Worm (Caenorhabditis elegans) whole organism, L3 larva: ENCODE results near the gene affl-1.

ENCODE experiments used
- aly-2 ChIP-seq: fragments of 150-350 bp; optimal IDR thresholded peaks from 2 replicates; lab custom pipeline; 2014; ENCODE audit warnings: missing biosample characterization, missing genetic modification characterization
- ama-1 ChIP-seq: fragments of 150-350 bp; optimal IDR thresholded peaks from 2 replicates; lab custom pipeline; 2018
- egl-27 ChIP-seq: sonication (generic microtip); optimal IDR thresholded peaks from 4 replicates; lab custom pipeline; 2017; ENCODE audit warnings: missing biosample characterization, missing genetic modification reagents, missing genetic modification characterization
- egl-5 ChIP-seq: fragments of 150-350 bp; optimal IDR thresholded peaks from 2 replicates; lab custom pipeline; 2017; ENCODE audit warnings: missing biosample characterization, missing genetic modification reagents, missing genetic modification characterization, inconsistent platforms
- elt-3 ChIP-seq, 3 experiments: fragments of 150-350 bp in 1 of 3; sonication (generic microtip) in 2 of 3; optimal IDR thresholded peaks; 2 replicates in 2 of 3; 4 replicates in 1 of 3; lab custom pipeline; 2014 to 2017; ENCODE audit warnings: missing biosample characterization in 3 of 3, missing genetic modification characterization in 3 of 3
- hmg-11 ChIP-seq: sonication (generic microtip); optimal IDR thresholded peaks from 2 replicates; lab custom pipeline; 2016; ENCODE audit warnings: missing genetic modification characterization, missing compliant biosample characterization
- lin-39 ChIP-seq: fragments of 150-350 bp; optimal IDR thresholded peaks from 2 replicates; lab custom pipeline; 2018; ENCODE audit warnings: missing biosample characterization, missing genetic modification reagents, missing genetic modification characterization
- mdl-1 ChIP-seq: fragments of 150-350 bp; optimal IDR thresholded peaks from 2 replicates; lab custom pipeline; 2014; ENCODE audit warnings: missing biosample characterization, missing genetic modification characterization
- nhr-11 ChIP-seq: fragments of 150-350 bp; optimal IDR thresholded peaks from 2 replicates; lab custom pipeline; 2014; ENCODE audit warnings: missing biosample characterization, missing genetic modification characterization
- nhr-77 ChIP-seq: fragments of 150-350 bp; optimal IDR thresholded peaks from 2 replicates; lab custom pipeline; 2014; ENCODE audit warnings: missing biosample characterization, missing genetic modification characterization
- pha-4 ChIP-seq: fragments of 150-350 bp; optimal IDR thresholded peaks from 2 replicates; lab custom pipeline; 2014; ENCODE audit warnings: missing biosample characterization, missing genetic modification reagents, missing genetic modification characterization
- skn-1 ChIP-seq: fragments of 150-350 bp; optimal IDR thresholded peaks from 2 replicates; lab custom pipeline; 2014; ENCODE audit warnings: missing biosample characterization, missing genetic modification characterization
- unc-62 ChIP-seq: fragments of 150-350 bp; sonication (generic microtip); optimal IDR thresholded peaks from 4 replicates; lab custom pipeline; 2014; ENCODE audit warnings: missing biosample characterization, missing genetic modification reagents, missing genetic modification characterization

DNA sequence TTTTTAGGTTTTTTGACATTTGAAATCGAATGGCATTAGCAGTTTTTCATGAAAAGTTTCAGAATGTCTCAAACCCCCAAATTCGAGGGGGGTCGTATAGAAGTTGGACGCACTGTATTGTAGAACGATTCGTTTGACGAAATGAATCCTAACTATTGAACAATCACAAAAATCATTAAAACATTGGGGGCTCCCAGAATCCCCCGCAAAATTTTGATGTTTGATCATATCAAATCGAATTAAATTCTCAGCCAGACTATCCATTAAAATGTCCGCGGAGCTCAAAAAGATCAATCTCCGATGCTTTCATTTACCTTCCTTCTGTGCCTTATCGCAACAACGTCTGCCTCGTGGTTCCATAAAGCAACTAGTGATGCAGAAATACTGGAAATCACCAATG, 48.4 kb downstream of the affl-1 start, which contains the start of gene F30H5.5:
- TF ChIP-seq mdl-1 (no peak), egl-27 (tag; lab: Kevin White, UChicago) (no peak), ama-1 (no peak), elt-3 (tag; optimal IDR thresholded peaks at IDR 0.05; lab: Kevin White, UChicago) (no peak), hmg-11 (tag; lab: Kevin White, UChicago) (no peak), lin-39 (tag; lab: Kevin White, UChicago) (no peak), egl-5 (tag; lab: Kevin White, UChicago) (no peak), nhr-11 (tag; lab: Kevin White, UChicago) (no peak), aly-2 (tag; lab: Kevin White, UChicago) (no peak), pha-4 (tag; lab: Kevin White, UChicago) (no peak), skn-1 (tag; lab: Kevin White, UChicago) (no peak), nhr-77 (tag; lab: Kevin White, UChicago) (no peak), unc-62 (GFP tag; lab: Kevin White, UChicago) (no peak)
